Fruit fly (Drosophila melanogaster): ENCODE results near the gene CecA2.
A peak's percentile ranks its signal among the peaks of the same experiment; 100 is the strongest.

The CecA2 gene

dm6 chr3R:30193826-30194225 is 18.1 kb upstream of the CecA2 start (continued):
- TF ChIP-seq CkIIα-i1 (GFP tag; IDR thresholded peaks at IDR 0.05) (no peak), Optix (GFP tag; IDR thresholded peaks at IDR 0.05) (no peak), onecut (GFP tag; IDR thresholded peaks at IDR 0.05) (no peak), mirr (GFP tag; optimal IDR thresholded peaks at IDR 0.05) (peak; percentile 25), CG9215 (GFP tag; IDR thresholded peaks at IDR 0.05) (no peak), fd96Cb (tag; optimal IDR thresholded peaks at IDR 0.05) (no peak), gt (GFP tag; IDR thresholded peaks at IDR 0.05) (no peak), ci (GFP tag; IDR thresholded peaks at IDR 0.05) (peak; percentile 48; the same call in 2 of the 3 replicates), sob (GFP tag; IDR thresholded peaks at IDR 0.05) (peak; percentile 35; the same call in 1 of the 2 replicates), stc (GFP tag; IDR thresholded peaks at IDR 0.05) (peak; percentile 22; the same call in 1 of the 2 replicates), HHEX (GFP tag; optimal IDR thresholded peaks at IDR 0.05) (peak; percentile 15), CG5953 (GFP tag; IDR thresholded peaks at IDR 0.05) (peak; percentile 20; the same call in 1 of the 2 replicates)

DNA sequence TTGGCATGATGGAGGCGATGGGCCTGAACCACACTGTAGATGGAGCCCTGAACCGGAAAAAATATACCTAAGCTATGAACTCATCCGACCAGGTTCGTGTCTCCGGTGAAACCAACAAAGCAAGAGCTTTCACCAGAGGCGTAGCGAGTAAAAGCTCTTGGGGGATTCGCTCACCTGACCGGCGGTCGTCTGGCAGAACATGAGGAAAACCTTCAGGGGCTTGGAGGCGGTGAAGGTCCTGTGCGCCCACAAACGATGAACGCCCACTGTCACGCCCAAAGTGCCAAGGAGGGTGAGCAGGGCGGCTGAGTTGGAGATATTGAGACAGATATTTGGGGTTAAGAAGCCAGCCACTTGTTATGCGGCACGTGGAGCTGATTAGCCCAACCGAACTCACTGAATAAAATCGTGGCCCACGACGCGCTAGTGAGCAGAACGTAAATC is 16.3 kb upstream of the CecA2 start:
- TF ChIP-seq Ets97D (GFP tag; optimal IDR thresholded peaks at IDR 0.05) (peak; percentile 8), CoRest (tag; optimal IDR thresholded peaks at IDR 0.05) (peak; percentile 32), sens-2 (GFP tag; IDR thresholded peaks at IDR 0.05) (no peak), Hr3 (GFP tag; optimal IDR thresholded peaks at IDR 0.05) (no peak), inv (GFP tag; IDR thresholded peaks at IDR 0.05; ENCODE audit: partially characterized antibody) (no peak), sqz (GFP tag; optimal IDR thresholded peaks at IDR 0.05) (no peak), exex (tag; optimal IDR thresholded peaks at IDR 0.05) (peak; percentile 26), Blimp-1 (GFP tag; optimal IDR thresholded peaks at IDR 0.05) (peak; percentile 29), rib (GFP tag; IDR thresholded peaks at IDR 0.05) (peak; percentile 80; the same call in 1 of the 2 replicates), sd (tag; optimal IDR thresholded peaks at IDR 0.05) (peak; percentile 5), nerfin-2 (GFP tag; IDR thresholded peaks at IDR 0.05; ENCODE audit: partially characterized antibody) (no peak), luna (GFP tag; optimal IDR thresholded peaks at IDR 0.05) (no peak), Jarid2 (GFP tag; optimal IDR thresholded peaks at IDR 0.05) (peak; percentile 45), CG32772 (GFP tag; IDR thresholded peaks at IDR 0.05) (0 out of 2 replicates have a peak, but pooled peaks have one; percentile 20), wek (GFP tag; optimal IDR thresholded peaks at IDR 0.05) (no peak), Fer2 (tag; optimal IDR thresholded peaks at IDR 0.05) (peak; percentile 20), unpg (GFP tag; optimal IDR thresholded peaks at IDR 0.05) (no peak), MBD-R2 (GFP tag; IDR thresholded peaks at IDR 0.05) (peak; percentile 66), maf-S (GFP tag; optimal IDR thresholded peaks at IDR 0.05) (no peak), eyg (GFP tag; optimal IDR thresholded peaks at IDR 0.05) (peak; percentile 33), CG8478 (optimal IDR thresholded peaks at IDR 0.05) (no peak), Dp (GFP tag; optimal IDR thresholded peaks at IDR 0.05) (peak; percentile 3), CG3407 (GFP tag; optimal IDR thresholded peaks at IDR 0.05) (no peak), CG4617 (GFP tag; optimal IDR thresholded peaks at IDR 0.05; ENCODE audit: borderline replicate concordance) (no peak), tna (GFP tag; IDR thresholded peaks at IDR 0.05; ENCODE audit: partially characterized antibody) (0 out of 2 replicates have a peak, but pooled peaks have one; percentile 25), Mad (GFP tag; optimal IDR thresholded peaks at IDR 0.05) (peak; percentile 10), CG3726 (GFP tag; IDR thresholded peaks at IDR 0.05) (no peak), Doc2 (GFP tag; IDR thresholded peaks at IDR 0.05) (no peak; the same call in 1 of the 2 replicates), danr (GFP tag; IDR thresholded peaks at IDR 0.05) (no peak), CG4707 (GFP tag; optimal IDR thresholded peaks at IDR 0.05) (no peak), NFAT (GFP tag; IDR thresholded peaks at IDR 0.05) (peak; percentile 74), CG34422 (GFP tag; IDR thresholded peaks at IDR 0.05) (peak; percentile 59; the same call in 2 of the 3 replicates), CG1647 (GFP tag; optimal IDR thresholded peaks at IDR 0.05) (no peak), CG10654 (GFP tag; optimal IDR thresholded peaks at IDR 0.05) (no peak), CG33213 (GFP tag; optimal IDR thresholded peaks at IDR 0.05) (peak; percentile 6), CG12659 (GFP tag; optimal IDR thresholded peaks at IDR 0.05) (peak; percentile 47), CG11093 (GFP tag; IDR thresholded peaks at IDR 0.05) (0 out of 3 replicates have a peak, but pooled peaks have one; percentile 28), CG18619 (GFP tag; optimal IDR thresholded peaks at IDR 0.05) (no peak)

Data from whole organism, embryonic.